Fruit fly (Drosophila melanogaster) whole organism, adult: ENCODE results near the gene CG10254.

Source experiments
- CG12768 ChIP-seq: fragments of 200-800 bp; sonication (Bioruptor generic); optimal IDR thresholded peaks from 2 replicates; lab custom pipeline; 2017; ENCODE audit warnings: missing biosample characterization, missing genetic modification characterization, mild to moderate bottlenecking, moderate library complexity, missing genetic modification reagents
- CG14711 ChIP-seq: fragments of 200-800 bp; sonication (Bioruptor generic); optimal IDR thresholded peaks from 2 replicates; lab custom pipeline; 2018; ENCODE audit warnings: missing biosample characterization, mild to moderate bottlenecking, missing genetic modification characterization, moderate library complexity
- CG1620 ChIP-seq: fragments of 200-800 bp; sonication (Bioruptor generic); optimal IDR thresholded peaks from 2 replicates; lab custom pipeline; 2016; ENCODE audit warnings: missing biosample characterization, missing genetic modification characterization
- Clk ChIP-seq: fragments of 200-800 bp; sonication (Bioruptor generic); optimal IDR thresholded peaks from 2 replicates; lab custom pipeline; 2017; ENCODE audit warnings: missing biosample characterization, missing genetic modification characterization
- Hr96 ChIP-seq: fragments of 200-800 bp; sonication (Bioruptor generic); optimal IDR thresholded peaks from 2 replicates; lab custom pipeline; 2016; ENCODE audit warnings: missing biosample characterization, missing genetic modification characterization
- Mnt ChIP-seq: fragments of 200-800 bp; sonication (Bioruptor generic); optimal IDR thresholded peaks from 2 replicates; lab custom pipeline; 2016; ENCODE audit warnings: missing biosample characterization, mild to moderate bottlenecking, missing genetic modification characterization
- bab1 ChIP-seq: fragments of 200-800 bp; sonication (Bioruptor generic); optimal IDR thresholded peaks from 3 replicates; lab custom pipeline; 2019; ENCODE audit warnings: missing biosample characterization, mild to moderate bottlenecking, missing genetic modification characterization, moderate library complexity
- cic ChIP-seq: fragments of 200-800 bp; sonication (Bioruptor generic); optimal IDR thresholded peaks from 2 replicates; lab custom pipeline; 2017; ENCODE audit warnings: missing biosample characterization, mild to moderate bottlenecking, missing genetic modification characterization, moderate library complexity
- cnc ChIP-seq, 2 experiments: fragments of >200 bp; optimal IDR thresholded peaks; 2 replicates each; lab custom pipeline; 2017
- kay ChIP-seq: fragments of 200-800 bp; sonication (Bioruptor generic); peaks from one replicate; lab custom pipeline; 2016; ENCODE audit warnings: missing biosample characterization, missing genetic modification characterization, borderline replicate concordance
- ovo ChIP-seq: fragments of 200-800 bp; sonication (Bioruptor generic); optimal IDR thresholded peaks from 2 replicates; lab custom pipeline; 2016; ENCODE audit warnings: missing biosample characterization, missing genetic modification characterization
- pad ChIP-seq: fragments of 200-800 bp; sonication (Bioruptor generic); optimal IDR thresholded peaks from 3 replicates; lab custom pipeline; 2017; ENCODE audit warnings: missing biosample characterization, missing genetic modification characterization, mild to moderate bottlenecking, moderate library complexity, missing genetic modification reagents
- tj ChIP-seq: fragments of 200-800 bp; sonication (Bioruptor generic); optimal IDR thresholded peaks from 3 replicates; lab custom pipeline; 2017; ENCODE audit warnings: missing biosample characterization, mild to moderate bottlenecking, missing genetic modification characterization, moderate library complexity
- toe ChIP-seq: fragments of 200-800 bp; sonication (Bioruptor generic); optimal IDR thresholded peaks from 2 replicates; lab custom pipeline; 2016; ENCODE audit warnings: missing biosample characterization, missing genetic modification characterization

dm6 chr3R:23674369-23674768 lies 20.4 kb downstream of the CG10254 start:
- TF ChIP-seq toe (GFP tag; lab: Kevin White, UChicago) (no peak), cnc (optimal IDR thresholded peaks at IDR 0.05; lab: Kevin White, UChicago) (no peak), kay (GFP tag; lab: Kevin White, UChicago) (no peak), tj (no peak), CG14711 (tag; lab: Kevin White, UChicago) (no peak), ovo (no peak), Mnt (no peak), cic (no peak), pad (GFP tag; lab: Kevin White, UChicago) (no peak), bab1 (no peak), Hr96 (no peak), CG12768 (GFP tag; lab: Kevin White, UChicago) (no peak), CG1620 (GFP tag; lab: Kevin White, UChicago) (no peak), Clk (GFP tag; lab: Kevin White, UChicago) (no peak)
